Fruit fly (Drosophila melanogaster) whole organism, pupa: ENCODE data around the gene CG5854.

Experiments used
- CG10348 ChIP-seq: fragments of 200-800 bp; sonication (Bioruptor generic); IDR thresholded peaks from 2 replicates; pipeline ENCODE4 v1.3.6; 2022; ENCODE audit warnings: missing biosample characterization, missing genetic modification characterization
- CG12605 ChIP-seq: fragments of 200-800 bp; sonication (Bioruptor generic); IDR thresholded peaks from 2 replicates; pipeline ENCODE4 v1.3.6; 2022; ENCODE audit warnings: missing biosample characterization, missing genetic modification characterization
- CG13204 ChIP-seq: fragments of 200-800 bp; sonication (Bioruptor generic); optimal IDR thresholded peaks from 2 replicates; lab custom pipeline; 2018; ENCODE audit warnings: missing biosample characterization, mild to moderate bottlenecking, missing genetic modification characterization, moderate library complexity
- CG14655 ChIP-seq: fragments of 200-800 bp; sonication (Bioruptor generic); optimal IDR thresholded peaks from 3 replicates; lab custom pipeline; 2017; ENCODE audit warnings: mild to moderate bottlenecking, missing biosample characterization, missing genetic modification reagents, missing genetic modification characterization
- CG15710 ChIP-seq: fragments of 200-800 bp; sonication (Bioruptor generic); optimal IDR thresholded peaks from 2 replicates; lab custom pipeline; 2018; ENCODE audit warnings: missing biosample characterization, mild to moderate bottlenecking, missing genetic modification characterization, moderate library complexity
- CG17806 ChIP-seq: fragments of 200-800 bp; sonication (Bioruptor generic); optimal IDR thresholded peaks from 2 replicates; lab custom pipeline; 2018; ENCODE audit warnings: missing biosample characterization, mild to moderate bottlenecking, missing genetic modification characterization, moderate library complexity
- CG32121 ChIP-seq: fragments of 200-800 bp; sonication (Bioruptor generic); IDR thresholded peaks from 2 replicates; pipeline ENCODE4 v1.3.6; 2022; ENCODE audit warnings: missing biosample characterization, missing genetic modification characterization
- CG34367 ChIP-seq: fragments of 200-800 bp; sonication (Bioruptor generic); optimal IDR thresholded peaks from 2 replicates; lab custom pipeline; 2018; ENCODE audit warnings: missing biosample characterization, mild to moderate bottlenecking, missing genetic modification characterization
- CG4496 ChIP-seq: fragments of 200-800 bp; sonication (Bioruptor generic); IDR thresholded peaks from 3 replicates; pipeline ENCODE4 v1.3.6; 2022; ENCODE audit warnings: missing biosample characterization, missing genetic modification characterization
- CG8159 ChIP-seq: fragments of 200-800 bp; sonication (Bioruptor generic); optimal IDR thresholded peaks from 3 replicates; lab custom pipeline; 2018; ENCODE audit warnings: missing biosample characterization, mild to moderate bottlenecking, missing genetic modification characterization, moderate library complexity
- CG8301 ChIP-seq: fragments of 200-800 bp; sonication (Bioruptor generic); optimal IDR thresholded peaks from 2 replicates; lab custom pipeline; 2018; ENCODE audit warnings: missing biosample characterization, mild to moderate bottlenecking, missing genetic modification characterization
- CG9948 ChIP-seq: fragments of 200-800 bp; sonication (Bioruptor generic); optimal IDR thresholded peaks from 2 replicates; lab custom pipeline; 2018; ENCODE audit warnings: missing biosample characterization, mild to moderate bottlenecking, missing genetic modification characterization, moderate library complexity
- D1 ChIP-seq: fragments of 200-800 bp; sonication (Bioruptor generic); optimal IDR thresholded peaks from 2 replicates; lab custom pipeline; 2018; ENCODE audit warnings: missing biosample characterization, mild to moderate bottlenecking, missing genetic modification characterization, moderate library complexity
- EcR ChIP-seq: fragments of 200-800 bp; sonication (Bioruptor generic); optimal IDR thresholded peaks from 3 replicates; lab custom pipeline; 2019; ENCODE audit warnings: missing biosample characterization, missing genetic modification characterization, mild to moderate bottlenecking, moderate library complexity, missing genetic modification reagents
- Ets98B ChIP-seq: fragments of 200-800 bp; sonication (Bioruptor generic); IDR thresholded peaks from 2 replicates; pipeline ENCODE4 v1.3.6; 2022; ENCODE audit warnings: missing biosample characterization, missing genetic modification characterization
- Pif1A ChIP-seq: fragments of 200-800 bp; sonication (Bioruptor generic); optimal IDR thresholded peaks from 3 replicates; lab custom pipeline; 2016; ENCODE audit warnings: missing biosample characterization, missing genetic modification characterization
- Pif1B ChIP-seq: fragments of 200-800 bp; sonication (Bioruptor generic); optimal IDR thresholded peaks from 3 replicates; lab custom pipeline; 2016; ENCODE audit warnings: missing biosample characterization, missing genetic modification characterization
- Snoo ChIP-seq: fragments of 200-800 bp; sonication (Bioruptor generic); optimal IDR thresholded peaks from 3 replicates; lab custom pipeline; 2017; ENCODE audit warnings: missing biosample characterization, mild to moderate bottlenecking, missing genetic modification characterization, inconsistent platforms
- fd96Ca ChIP-seq: fragments of 200-800 bp; sonication (Bioruptor generic); IDR thresholded peaks from 3 replicates; pipeline ENCODE4 v1.3.6; 2022; ENCODE audit warnings: missing biosample characterization, missing genetic modification characterization
- gl ChIP-seq: fragments of 200-800 bp; sonication (Bioruptor generic); optimal IDR thresholded peaks from 2 replicates; lab custom pipeline; 2018; ENCODE audit warnings: missing biosample characterization, mild to moderate bottlenecking, missing genetic modification characterization
- rn ChIP-seq: fragments of 200-800 bp; sonication (Bioruptor generic); IDR thresholded peaks from 2 replicates; pipeline ENCODE4 v1.3.6; 2022; ENCODE audit warnings: missing biosample characterization, missing genetic modification characterization

CG5854 gene

DNA sequence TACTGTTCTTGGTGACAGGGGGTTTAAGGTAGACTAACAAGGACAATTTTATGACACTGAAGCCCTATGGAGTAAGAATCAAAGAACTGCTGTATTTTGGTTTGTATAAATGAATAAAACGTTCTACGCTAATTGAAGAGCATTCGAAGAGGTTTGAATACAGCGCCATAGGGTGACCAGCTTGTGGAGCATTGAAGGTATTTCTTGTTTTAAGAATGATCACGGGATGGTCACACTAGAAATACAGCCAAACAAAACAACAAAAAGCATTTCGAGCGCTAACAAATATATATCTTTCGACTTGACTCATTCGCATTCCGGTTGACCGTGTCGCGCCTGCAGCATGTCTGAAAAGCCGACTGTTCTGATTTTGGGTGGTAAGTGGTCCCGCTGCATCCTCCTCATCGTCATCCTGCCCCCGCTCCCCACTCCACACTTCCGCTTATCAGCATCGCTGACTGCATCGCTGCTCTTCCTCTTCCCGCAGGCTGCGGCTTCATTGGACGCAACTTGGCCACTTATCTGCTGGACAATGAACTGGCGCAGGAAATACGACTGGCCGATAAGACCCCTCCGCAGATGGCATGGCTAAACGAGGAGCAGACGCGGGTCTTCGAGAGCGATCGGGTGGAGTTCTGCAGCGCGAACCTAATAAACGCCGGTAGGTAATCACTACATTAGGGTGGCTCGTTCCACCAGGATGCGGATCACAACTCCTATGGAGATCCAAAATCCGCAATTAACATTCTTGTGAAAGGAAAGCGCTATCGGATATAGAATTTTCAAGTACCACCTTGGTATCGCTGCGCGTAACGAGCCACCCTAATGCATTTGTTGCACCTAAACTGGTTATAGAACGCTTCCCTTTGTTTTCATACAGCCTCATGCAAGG, at the start of gene CG5854:
CG5854 (plus strand) TSS at position 229 of the 892 bp plus-strand sequence.
- TF ChIP-seq CG8301 (tag; lab: Kevin White, UChicago) (peak; percentile 96), Ets98B (GFP tag; lab: Robert Waterston, UW) (peak; percentile 99), rn (peak; percentile 94), CG8159 (tag; lab: Kevin White, UChicago) (peak; percentile 96), CG17806 (tag; lab: Kevin White, UChicago) (peak; percentile 92), Pif1A (GFP tag; lab: Kevin White, UChicago) (peak; percentile 98), CG13204 (GFP tag; lab: Kevin White, UChicago) (peak; percentile 93), fd96Ca (GFP tag; lab: Robert Waterston, UW) (peak; percentile 99), D1 (tag; lab: Kevin White, UChicago) (no peak), CG9948 (tag; lab: Kevin White, UChicago) (peak; percentile 91), CG14655 (peak; percentile 98), CG15710 (tag; lab: Kevin White, UChicago) (peak; percentile 96), CG34367 (tag; lab: Kevin White, UChicago) (peak; percentile 95), Snoo (tag; lab: Kevin White, UChicago) (peak; percentile 95), EcR (peak; percentile 98), CG4496 (GFP tag; lab: Robert Waterston, UW) (peak; percentile 99), Pif1B (GFP tag; lab: Kevin White, UChicago) (peak; percentile 97), CG10348 (peak; percentile 83), CG12605 (GFP tag; lab: Robert Waterston, UW) (peak; percentile 98), gl (tag; lab: Kevin White, UChicago) (peak; percentile 93), CG32121 (peak; percentile 96)

DNA sequence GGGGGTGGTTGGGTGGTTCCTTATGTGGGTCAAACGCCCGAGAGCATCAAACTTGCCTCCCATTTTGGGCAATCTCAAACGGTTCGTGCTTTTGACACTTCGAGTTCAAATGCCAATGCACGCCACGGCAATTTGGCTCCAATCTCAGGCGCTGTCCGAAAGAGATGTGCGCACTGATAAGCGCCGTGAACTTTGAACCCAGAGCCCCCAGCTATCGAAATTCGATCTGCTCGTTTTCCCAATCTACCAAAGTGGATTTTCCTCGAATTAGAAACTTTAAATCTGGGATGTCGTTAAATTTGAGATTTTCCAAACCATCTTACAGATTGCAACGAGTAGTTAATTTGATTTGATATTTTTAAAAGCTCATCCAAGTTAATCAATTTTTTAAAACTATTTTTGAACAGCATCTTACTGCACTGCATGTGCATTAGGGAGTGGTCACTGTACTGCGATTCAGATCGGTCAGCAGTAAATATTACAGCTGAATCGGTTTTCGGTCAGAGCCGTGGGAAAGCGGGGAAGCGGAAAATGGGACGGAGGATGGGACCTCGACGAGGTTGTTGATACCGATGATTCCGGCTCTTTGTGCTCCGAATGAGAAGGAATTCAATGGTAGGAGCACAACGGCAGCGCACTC, 49.5 kb upstream of the CG5854 start:
- TF ChIP-seq CG8159 (tag; lab: Kevin White, UChicago) (no peak), EcR (peak; percentile 67)

DNA sequence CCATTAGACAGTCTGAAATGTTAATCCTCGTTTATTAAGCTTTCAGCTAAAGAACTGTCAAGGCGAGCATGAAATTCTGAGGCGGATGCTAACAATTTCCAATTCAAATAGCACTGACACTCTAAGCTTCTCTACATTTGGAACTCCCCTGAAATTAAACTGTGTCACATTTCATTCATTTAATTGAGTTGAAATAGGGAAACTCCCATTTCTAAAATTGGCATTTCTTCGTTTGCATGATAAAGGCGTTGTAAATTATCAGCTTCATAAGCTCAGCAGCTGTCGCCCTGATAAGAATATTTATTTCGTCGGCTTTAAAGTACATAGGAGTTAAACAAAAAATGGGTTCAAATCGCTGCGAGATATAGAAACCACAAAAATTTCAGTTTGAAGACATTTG, 48.5 kb upstream of the CG5854 start:
- TF ChIP-seq gl (tag; lab: Kevin White, UChicago) (no peak), EcR (no peak), CG8159 (tag; lab: Kevin White, UChicago) (no peak), CG9948 (tag; lab: Kevin White, UChicago) (no peak)
- TF ChIP-seq, all 21 proteins: peak for 0

DNA sequence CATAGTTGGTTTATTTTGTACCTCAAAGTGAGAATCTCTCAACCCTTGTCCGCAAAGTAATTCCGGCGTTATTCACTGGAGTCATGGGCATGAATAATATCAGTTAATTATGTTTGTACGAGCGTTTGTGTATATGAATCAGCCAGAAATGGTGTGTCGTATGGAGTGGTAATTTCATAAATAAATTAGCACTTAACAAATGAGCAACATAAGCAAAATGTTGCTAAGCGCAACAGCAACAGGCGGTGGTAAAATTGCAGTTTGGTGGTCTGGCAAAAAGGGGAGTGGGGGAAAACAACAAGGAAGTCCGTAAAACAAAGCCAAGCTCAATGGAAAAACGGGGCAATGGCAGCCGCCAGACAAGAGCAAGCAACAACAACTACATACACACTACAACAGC, 48.1 kb upstream of the CG5854 start:
- TF ChIP-seq rn: no peak
- TF ChIP-seq CG34367 (tag; lab: Kevin White, UChicago): no peak
- no peak for TF ChIP-seq CG8159 (tag; lab: Kevin White, UChicago)

DNA sequence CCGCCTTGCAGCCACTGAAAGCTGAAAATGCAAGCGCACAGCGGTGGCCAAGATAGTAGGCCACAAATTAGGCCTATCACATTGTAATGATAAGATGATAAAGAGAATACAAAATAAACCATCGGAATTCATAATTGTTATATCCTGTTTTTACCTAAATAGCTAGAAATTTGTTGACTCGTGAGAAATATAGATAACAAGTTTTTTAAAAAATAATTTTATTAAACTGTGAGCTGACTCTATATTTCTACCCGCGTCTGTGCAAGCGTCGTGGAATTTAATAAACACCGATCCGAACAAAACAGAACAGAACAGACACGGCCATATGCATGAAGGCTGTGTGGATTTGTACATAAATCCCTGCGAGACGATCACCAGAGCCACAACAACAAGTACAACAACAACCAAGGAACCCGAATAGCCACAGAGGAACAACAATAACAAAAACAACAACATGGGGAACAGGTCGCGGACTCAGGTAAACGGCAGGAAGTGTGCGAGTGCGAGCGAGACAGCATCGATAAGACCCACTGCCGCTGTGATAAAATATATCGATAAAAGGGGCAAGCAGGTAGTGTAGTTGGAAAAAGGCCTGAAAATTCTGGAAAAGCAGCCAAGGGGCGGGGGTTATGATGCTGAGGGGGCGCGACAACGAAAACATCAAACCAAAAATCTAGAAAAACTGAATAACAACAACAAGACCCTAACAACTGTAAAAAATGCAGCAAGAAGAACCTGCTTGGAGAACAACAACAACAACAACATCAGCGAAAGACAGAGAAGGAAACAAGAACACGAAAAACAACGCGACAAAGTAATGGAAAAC, 47.2 kb upstream of the CG5854 start:
- TF ChIP-seq fd96Ca (GFP tag; lab: Robert Waterston, UW) (peak; percentile 74), Ets98B (GFP tag; lab: Robert Waterston, UW) (peak; percentile 84), EcR (peak; percentile 65), CG15710 (tag; lab: Kevin White, UChicago) (peak; percentile 96), CG14655 (peak; percentile 95), CG8301 (tag; lab: Kevin White, UChicago) (peak; percentile 94), Snoo (tag; lab: Kevin White, UChicago) (peak; percentile 95), rn (peak; percentile 70), gl (tag; lab: Kevin White, UChicago) (peak; percentile 83), CG32121 (peak; percentile 82), CG34367 (tag; lab: Kevin White, UChicago) (peak; percentile 93), Pif1B (GFP tag; lab: Kevin White, UChicago) (peak; percentile 94), CG9948 (tag; lab: Kevin White, UChicago) (peak; percentile 96), Pif1A (GFP tag; lab: Kevin White, UChicago) (peak; percentile 96), CG12605 (GFP tag; lab: Robert Waterston, UW) (peak; percentile 86; the same call in 1 of the 2 replicates), CG8159 (tag; lab: Kevin White, UChicago) (peak; percentile 97), CG17806 (tag; lab: Kevin White, UChicago) (peak; percentile 95), CG4496 (GFP tag; lab: Robert Waterston, UW) (peak; percentile 91), CG13204 (GFP tag; lab: Kevin White, UChicago) (peak; percentile 87), CG10348 (no peak), D1 (tag; lab: Kevin White, UChicago) (peak; percentile 90)
- TF ChIP-seq, all 21 proteins: peak for 20
